Worm (Caenorhabditis elegans): ENCODE data around the gene T19C3.2.
A peak's percentile ranks its signal among the peaks of the same experiment; 100 is the strongest.

The T19C3.2 gene

ce11 chrIII:638319-638718 is 21.0 kb upstream of the T19C3.2 start, which contains the start of gene sbds-1:
sbds-1 (minus strand) TSS chrIII:638419.
- TF ChIP-seq pha-4 (tag; optimal IDR thresholded peaks at IDR 0.05): no peak
- no peak for TF ChIP-seq nhr-28 (tag; optimal IDR thresholded peaks at IDR 0.05)
- TF ChIP-seq bed-3 (GFP tag; optimal IDR thresholded peaks at IDR 0.05): no peak
- TF ChIP-seq unc-39 (tag; optimal IDR thresholded peaks at IDR 0.05): no peak
- TF ChIP-seq sptf-1 (tag; optimal IDR thresholded peaks at IDR 0.05): no peak
- TF ChIP-seq ceh-43 (GFP tag; optimal IDR thresholded peaks at IDR 0.05): no peak
- TF ChIP-seq hlh-1 (tag; optimal IDR thresholded peaks at IDR 0.05): no peak
- TF ChIP-seq blmp-1 (tag; optimal IDR thresholded peaks at IDR 0.05): no peak
- no peak for TF ChIP-seq nhr-2 (tag; optimal IDR thresholded peaks at IDR 0.05)
- TF ChIP-seq nhr-12 (tag; optimal IDR thresholded peaks at IDR 0.05): no peak
- no peak for TF ChIP-seq lin-32 (GFP tag; optimal IDR thresholded peaks at IDR 0.05)
- no peak for TF ChIP-seq unc-120 (tag; optimal IDR thresholded peaks at IDR 0.05; ENCODE audit: poor library complexity, severe bottlenecking)
- TF ChIP-seq sem-2 (GFP tag; optimal IDR thresholded peaks at IDR 0.05): no peak
- TF ChIP-seq mab-5 (tag; optimal IDR thresholded peaks at IDR 0.05): no peak
- no peak for TF ChIP-seq ceh-39 (tag; optimal IDR thresholded peaks at IDR 0.05)

DNA sequence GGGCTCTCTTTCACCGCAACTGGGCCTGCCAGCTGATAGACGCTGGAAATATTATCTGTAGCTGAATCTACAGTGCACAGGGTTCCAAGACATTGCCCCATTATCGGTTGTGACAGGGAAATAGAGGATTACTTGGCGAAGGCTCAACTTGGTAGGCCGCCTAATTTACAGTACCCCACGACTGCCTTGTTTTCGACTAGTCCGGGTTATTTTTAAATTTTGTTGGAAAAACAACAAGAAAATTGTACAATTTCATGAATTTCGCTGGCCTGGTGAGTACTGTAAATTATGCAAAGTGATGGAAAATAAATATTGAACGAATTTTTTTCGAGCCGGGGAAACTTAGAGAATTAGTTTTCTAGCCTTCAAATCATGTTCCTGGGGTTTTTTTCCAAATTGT is 18.7 kb upstream of the T19C3.2 start, which contains the start of gene T19C3.7:
TSS of gene T19C3.7 (minus strand) at position 101 of the 400 bp plus-strand sequence.
- TF ChIP-seq hlh-1 (tag; optimal IDR thresholded peaks at IDR 0.05) (no peak), flh-1 (GFP tag; optimal IDR thresholded peaks at IDR 0.05) (no peak), nhr-237 (tag; optimal IDR thresholded peaks at IDR 0.05) (no peak), snpc-4 (tag; optimal IDR thresholded peaks at IDR 0.05) (no peak), unc-120 (tag; optimal IDR thresholded peaks at IDR 0.05; ENCODE audit: poor library complexity, severe bottlenecking) (no peak), M03D4.4 (tag; optimal IDR thresholded peaks at IDR 0.05) (no peak), ceh-43 (GFP tag; optimal IDR thresholded peaks at IDR 0.05) (no peak), nhr-2 (tag; optimal IDR thresholded peaks at IDR 0.05) (no peak), mep-1 (tag; optimal IDR thresholded peaks at IDR 0.05) (no peak), lin-32 (GFP tag; optimal IDR thresholded peaks at IDR 0.05) (no peak), lin-13 (tag; optimal IDR thresholded peaks at IDR 0.05) (no peak), elt-1 (tag; optimal IDR thresholded peaks at IDR 0.05; ENCODE audit: borderline replicate concordance, insufficient read depth) (no peak), nhr-28 (tag; optimal IDR thresholded peaks at IDR 0.05) (no peak), bed-3 (GFP tag; optimal IDR thresholded peaks at IDR 0.05) (no peak), ces-1 (GFP tag; optimal IDR thresholded peaks at IDR 0.05) (no peak), cnd-1 (tag; optimal IDR thresholded peaks at IDR 0.05) (no peak), mab-5 (tag; optimal IDR thresholded peaks at IDR 0.05) (no peak), nhr-12 (tag; optimal IDR thresholded peaks at IDR 0.05) (no peak), ceh-39 (tag; optimal IDR thresholded peaks at IDR 0.05) (no peak), elt-3 (tag; optimal IDR thresholded peaks at IDR 0.05) (no peak)

DNA sequence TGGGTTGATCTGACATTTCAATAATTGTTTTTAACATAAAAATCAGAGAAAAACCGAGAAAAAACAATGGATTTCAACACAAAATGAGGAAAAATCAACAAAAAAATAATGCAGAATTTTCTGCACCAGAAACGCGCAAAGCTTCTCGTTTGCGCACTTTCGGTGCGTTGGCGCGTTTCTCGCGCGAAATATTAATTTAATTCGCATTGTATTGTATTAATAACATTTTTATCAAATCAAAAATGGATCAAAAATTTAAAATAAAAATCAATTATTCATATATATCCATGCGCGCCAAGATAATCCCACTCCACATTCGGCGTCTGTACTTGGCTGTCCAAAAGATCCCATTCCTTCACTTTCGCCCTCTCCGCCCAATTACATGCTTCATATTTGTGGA is 17.3 kb upstream of the T19C3.2 start, which contains the start of gene fem-2:
TSS of gene fem-2 (minus strand) at position 9 of the 400 bp plus-strand sequence.
- no peak for TF ChIP-seq nhr-237 (tag; optimal IDR thresholded peaks at IDR 0.05)
- TF ChIP-seq nhr-76 (tag; optimal IDR thresholded peaks at IDR 0.05): no peak
- peak; percentile 83 for TF ChIP-seq ces-1 (GFP tag; optimal IDR thresholded peaks at IDR 0.05)

DNA sequence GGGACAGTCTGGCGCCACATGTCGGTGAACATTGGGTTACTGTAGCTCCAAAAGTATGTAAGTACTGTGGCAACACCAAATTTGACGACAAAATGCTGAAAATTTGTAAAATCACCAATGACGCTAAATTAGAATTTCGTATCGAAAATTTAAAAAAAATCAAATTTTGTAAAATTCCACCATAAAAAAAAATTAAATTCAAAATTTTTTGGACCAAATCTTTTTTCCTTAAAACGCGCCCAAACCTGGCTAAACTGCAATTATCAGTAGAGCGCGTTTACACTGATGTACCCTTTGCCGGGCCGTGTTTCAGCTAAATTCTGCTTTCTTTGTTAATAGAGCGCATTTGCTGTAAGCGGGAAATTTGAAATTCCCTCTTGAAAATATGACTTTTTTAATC is 14.1 kb upstream of the T19C3.2 start, which contains the start of gene T19C3.6:
TSS of gene T19C3.6 (minus strand) at position 101 of the 400 bp plus-strand sequence.
- TF ChIP-seq nhr-237 (tag; optimal IDR thresholded peaks at IDR 0.05): no peak
- no peak for TF ChIP-seq nhr-12 (tag; optimal IDR thresholded peaks at IDR 0.05)
- TF ChIP-seq bed-3 (GFP tag; optimal IDR thresholded peaks at IDR 0.05): no peak
- TF ChIP-seq unc-62 (GFP tag; optimal IDR thresholded peaks at IDR 0.05): no peak

DNA sequence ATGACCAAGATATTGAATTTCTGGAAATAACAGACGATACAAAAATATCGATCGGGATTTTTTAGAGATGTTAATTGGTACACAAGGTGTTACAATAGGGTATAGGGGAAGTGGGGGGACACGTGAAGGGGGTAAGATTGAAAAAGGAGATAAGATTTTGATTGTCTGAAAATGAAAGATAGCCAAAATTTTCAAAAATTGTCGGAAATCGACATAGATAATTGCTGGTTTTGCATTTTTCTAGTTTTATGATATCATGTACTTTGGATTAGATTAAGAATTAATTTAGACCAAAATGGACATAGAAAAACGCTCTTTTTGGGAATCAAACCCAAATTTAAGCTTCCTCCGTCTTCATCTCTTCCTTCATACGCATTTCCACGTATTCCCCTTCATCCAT is 10.5 kb upstream of the T19C3.2 start, which contains the start of gene T19C3.5:
TSS of gene T19C3.5 (minus strand) at position 101 of the 400 bp plus-strand sequence.
- no peak for TF ChIP-seq nhr-12 (tag; optimal IDR thresholded peaks at IDR 0.05)
- TF ChIP-seq drap-1 (GFP tag; optimal IDR thresholded peaks at IDR 0.05): no peak
- no peak for TF ChIP-seq nhr-76 (tag; optimal IDR thresholded peaks at IDR 0.05)
- TF ChIP-seq mep-1 (tag; optimal IDR thresholded peaks at IDR 0.05): no peak

DNA sequence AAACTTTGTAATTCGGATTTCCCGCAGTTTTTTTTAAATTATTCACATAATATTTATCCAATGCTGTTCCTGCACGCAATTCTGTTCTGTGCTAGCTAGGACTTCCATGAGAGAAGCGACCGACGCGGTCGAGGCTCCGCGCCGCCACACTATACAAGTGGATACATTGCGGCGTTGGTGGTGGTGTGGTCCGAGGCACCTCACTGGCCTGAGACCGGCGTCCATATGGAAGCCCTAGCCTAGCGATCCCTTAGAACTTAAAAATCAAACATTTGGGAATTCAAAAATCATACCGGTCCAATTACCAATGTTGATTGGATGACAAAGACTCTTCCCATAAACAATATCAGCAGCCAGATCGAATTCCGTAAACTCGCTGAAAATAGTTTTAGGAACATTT is 8.7 kb upstream of the T19C3.2 start:
- TF ChIP-seq lin-13 (tag; optimal IDR thresholded peaks at IDR 0.05) (no peak), drap-1 (GFP tag; optimal IDR thresholded peaks at IDR 0.05) (no peak), mls-2 (tag; optimal IDR thresholded peaks at IDR 0.05) (no peak), ceh-39 (tag; optimal IDR thresholded peaks at IDR 0.05) (no peak), ceh-83 (GFP tag; optimal IDR thresholded peaks at IDR 0.05) (no peak), zip-8 (tag; optimal IDR thresholded peaks at IDR 0.05) (no peak)
